Fruit fly (Drosophila melanogaster): ENCODE measurements around the gene CG14312.

Gene CG14312

dm6 chr3R:18298900-18299321 is 15.6 kb upstream of the CG14312 start, which contains the start of gene Dlc90F (continued):
- TF ChIP-seq Sox102F (GFP tag; optimal IDR thresholded peaks at IDR 0.05), result peak; percentile 74
- no peak for TF ChIP-seq Hr78 (GFP tag; optimal IDR thresholded peaks at IDR 0.05)
- TF ChIP-seq CG30431 (GFP tag; optimal IDR thresholded peaks at IDR 0.05), result peak; percentile 61
- TF ChIP-seq dmrt99B (tag; optimal IDR thresholded peaks at IDR 0.05), result peak; percentile 71
- TF ChIP-seq CG17359 (tag; optimal IDR thresholded peaks at IDR 0.05), result peak; percentile 57
- peak; percentile 86 for TF ChIP-seq CG9817 (tag; optimal IDR thresholded peaks at IDR 0.05)
- peak; percentile 88 for TF ChIP-seq Hsf (GFP tag; optimal IDR thresholded peaks at IDR 0.05)
- TF ChIP-seq CG18599 (GFP tag; optimal IDR thresholded peaks at IDR 0.05), result peak; percentile 44
- peak; percentile 84 for TF ChIP-seq CG32532 (GFP tag; IDR thresholded peaks at IDR 0.05)
- TF ChIP-seq shn (GFP tag; optimal IDR thresholded peaks at IDR 0.05), result peak; percentile 82
- peak; percentile 64 for TF ChIP-seq emc (GFP tag; optimal IDR thresholded peaks at IDR 0.05)
- TF ChIP-seq klu (GFP tag; IDR thresholded peaks at IDR 0.05), result peak; percentile 66
- no peak for TF ChIP-seq CG42726 (GFP tag; IDR thresholded peaks at IDR 0.05; ENCODE audit: partially characterized antibody)
- peak in 1 of 2 experiments; percentile 84 for TF ChIP-seq Hr51 (GFP tag; optimal IDR thresholded peaks at IDR 0.05)
- TF ChIP-seq sob (GFP tag; IDR thresholded peaks at IDR 0.05), result peak; percentile 82; the same call in 1 of the 2 replicates
- peak; percentile 80 for TF ChIP-seq CG12155 (GFP tag; optimal IDR thresholded peaks at IDR 0.05)
- peak; percentile 78 for TF ChIP-seq Sry-δ (GFP tag; optimal IDR thresholded peaks at IDR 0.05)
- peak; percentile 67 for TF ChIP-seq CG8924 (tag; optimal IDR thresholded peaks at IDR 0.05)
- TF ChIP-seq luna (GFP tag; optimal IDR thresholded peaks at IDR 0.05), result no peak
- peak; percentile 62 for TF ChIP-seq HHEX (GFP tag; optimal IDR thresholded peaks at IDR 0.05)
- TF ChIP-seq Side (GFP tag; optimal IDR thresholded peaks at IDR 0.05), result peak; percentile 85
- TF ChIP-seq kni (GFP tag; optimal IDR thresholded peaks at IDR 0.05), result no peak
- TF ChIP-seq disco-r (GFP tag; optimal IDR thresholded peaks at IDR 0.05), result peak; percentile 49
- TF ChIP-seq CrebB (tag; optimal IDR thresholded peaks at IDR 0.05), result no peak
- peak; percentile 55 for TF ChIP-seq CG3163 (GFP tag; optimal IDR thresholded peaks at IDR 0.05)
- TF ChIP-seq stc (GFP tag; IDR thresholded peaks at IDR 0.05), result peak; percentile 70; the same call in 1 of the 2 replicates
- peak; percentile 69 for TF ChIP-seq Scr (GFP tag; IDR thresholded peaks at IDR 0.05; ENCODE audit: partially characterized antibody)
- peak; percentile 54 for TF ChIP-seq CG3407 (GFP tag; optimal IDR thresholded peaks at IDR 0.05)
- TF ChIP-seq Dek (tag; optimal IDR thresholded peaks at IDR 0.05), result peak; percentile 73

- TF ChIP-seq gcm2 (GFP tag; optimal IDR thresholded peaks at IDR 0.05) (peak; percentile 11), CG12071 (GFP tag; optimal IDR thresholded peaks at IDR 0.05) (peak; percentile 38), h (optimal IDR thresholded peaks at IDR 0.05) (no peak), gcm (GFP tag; optimal IDR thresholded peaks at IDR 0.05) (no peak), grau (tag; optimal IDR thresholded peaks at IDR 0.05) (no peak), Opbp (GFP tag; IDR thresholded peaks at IDR 0.05; ENCODE audit: partially characterized antibody) (0 out of 3 replicates have a peak, but pooled peaks have one; percentile 18), sr (GFP tag; IDR thresholded peaks at IDR 0.05) (no peak), CG9876 (GFP tag; optimal IDR thresholded peaks at IDR 0.05) (no peak), Nf-YC (tag; optimal IDR thresholded peaks at IDR 0.05) (no peak), CG3726 (GFP tag; IDR thresholded peaks at IDR 0.05) (no peak), Kr (GFP tag; optimal IDR thresholded peaks at IDR 0.05) (no peak), CG13894 (tag; optimal IDR thresholded peaks at IDR 0.05) (peak; percentile 56), CG17328 (GFP tag; IDR thresholded peaks at IDR 0.05) (peak; percentile 44; the same call in 1 of the 2 replicates), Hr78 (GFP tag; optimal IDR thresholded peaks at IDR 0.05) (peak in 1 of 2 experiments; percentile 43), sna (GFP tag; IDR thresholded peaks at IDR 0.05; ENCODE audit: partially characterized antibody) (no peak), gt (GFP tag; IDR thresholded peaks at IDR 0.05) (no peak), esg (GFP tag; conservative IDR thresholded peaks at IDR 0.05) (no peak), Xbp1 (GFP tag; optimal IDR thresholded peaks at IDR 0.05) (no peak), Doc2 (GFP tag; IDR thresholded peaks at IDR 0.05) (no peak), gem (tag; optimal IDR thresholded peaks at IDR 0.05) (no peak), CG13287 (GFP tag; IDR thresholded peaks at IDR 0.05; ENCODE audit: partially characterized antibody) (no peak), eve (GFP tag; optimal IDR thresholded peaks at IDR 0.05) (no peak)
Measured at dm6 chr3R:18298298-18298899, 15.1 kb upstream of the CG14312 start.
